Worm (Caenorhabditis elegans) whole organism, L4 larva: ENCODE data around the gene act-1.

Experiments
- F49E8.2 ChIP-seq: sonication (generic microtip); optimal IDR thresholded peaks from 2 replicates; lab custom pipeline; 2016; ENCODE audit warnings: missing compliant biosample characterization, mild to moderate bottlenecking, missing genetic modification characterization, borderline replicate concordance
- T20F7.1 ChIP-seq: fragments of 200-800 bp; sonication (Bioruptor generic); optimal IDR thresholded peaks from 2 replicates; lab custom pipeline; 2018; ENCODE audit warnings: mild to moderate bottlenecking, missing genetic modification characterization, missing compliant biosample characterization
- T26A8.4 ChIP-seq: fragments of 200-800 bp; sonication (Bioruptor generic); IDR thresholded peaks from 2 replicates; pipeline ENCODE4 v1.3.6; 2022; ENCODE audit warnings: missing genetic modification characterization, missing compliant biosample characterization
- Y105C5A.15 ChIP-seq: fragments of 200-800 bp; sonication (Bioruptor generic); IDR thresholded peaks from 2 replicates; pipeline ENCODE4 v1.3.6; 2022; ENCODE audit warnings: missing genetic modification characterization, missing compliant biosample characterization
- ZK337.2 ChIP-seq: fragments of 200-800 bp; sonication (Bioruptor generic); IDR thresholded peaks from 2 replicates; pipeline ENCODE4 v1.3.6; 2022; ENCODE audit warnings: missing genetic modification reagents, missing genetic modification characterization, missing compliant biosample characterization
- aha-1 ChIP-seq: fragments of 150-350 bp; peaks from one replicate; lab custom pipeline; 2014; ENCODE audit warnings: missing biosample characterization, missing genetic modification characterization
- ceh-44 ChIP-seq: fragments of 200-800 bp; sonication (Bioruptor generic); IDR thresholded peaks from 2 replicates; pipeline ENCODE4 v1.3.6; 2022; ENCODE audit warnings: missing genetic modification reagents, missing genetic modification characterization, missing compliant biosample characterization
- ctbp-1 ChIP-seq: fragments of 200-800 bp; sonication (Bioruptor generic); IDR thresholded peaks from 2 replicates; pipeline ENCODE4 v1.3.6; 2022; ENCODE audit warnings: missing genetic modification reagents, missing genetic modification characterization, missing compliant biosample characterization
- daf-16 ChIP-seq, 3 experiments: sonication (generic microtip); optimal IDR thresholded peaks; 2 replicates each; lab custom pipeline; 2016 to 2017; ENCODE audit warnings: missing genetic modification characterization in 3 of 3, missing genetic modification reagents in 3 of 3, mild to moderate bottlenecking in 2 of 3, missing compliant biosample characterization in 2 of 3, missing biosample characterization in 1 of 3, moderate library complexity in 1 of 3
- daf-8 ChIP-seq: fragments of 200-800 bp; sonication (Bioruptor generic); IDR thresholded peaks from 2 replicates; pipeline ENCODE4 v1.3.6; 2022; ENCODE audit warnings: missing genetic modification characterization, missing compliant biosample characterization
- dmd-6 ChIP-seq: fragments of 200-800 bp; sonication (Bioruptor generic); IDR thresholded peaks from 2 replicates; pipeline ENCODE4 v1.3.6; 2022; ENCODE audit warnings: missing genetic modification reagents, missing genetic modification characterization, missing compliant biosample characterization
- dpl-1 ChIP-seq: fragments of 150-350 bp; optimal IDR thresholded peaks from 2 replicates; lab custom pipeline; 2014; ENCODE audit warnings: missing biosample characterization, missing genetic modification reagents, missing genetic modification characterization
- duxl-1 ChIP-seq: sonication (generic microtip); optimal IDR thresholded peaks from 2 replicates; lab custom pipeline; 2016; ENCODE audit warnings: mild to moderate bottlenecking, missing genetic modification characterization, moderate library complexity, missing compliant biosample characterization; ENCODE audit not compliant: poor library complexity
- dve-1 ChIP-seq: sonication (generic microtip); optimal IDR thresholded peaks from 2 replicates; lab custom pipeline; 2017; ENCODE audit warnings: antibody characterized with exemption, mild to moderate bottlenecking, missing genetic modification characterization, missing compliant biosample characterization; ENCODE audit not compliant: insufficient read depth
- egl-27 ChIP-seq: sonication (generic microtip); optimal IDR thresholded peaks from 3 replicates; lab custom pipeline; 2017; ENCODE audit warnings: missing biosample characterization, missing genetic modification reagents, missing genetic modification characterization
- fkh-10 ChIP-seq: fragments of 150-350 bp; optimal IDR thresholded peaks from 2 replicates; lab custom pipeline; 2014; ENCODE audit warnings: missing biosample characterization, missing genetic modification reagents, missing genetic modification characterization
- fos-1 ChIP-seq: fragments of 150-350 bp; optimal IDR thresholded peaks from 2 replicates; lab custom pipeline; 2014; ENCODE audit warnings: missing biosample characterization, missing genetic modification characterization
- gei-8 ChIP-seq: fragments of 200-800 bp; sonication (Bioruptor generic); optimal IDR thresholded peaks from 2 replicates; lab custom pipeline; 2018; ENCODE audit warnings: mild to moderate bottlenecking, missing genetic modification characterization, missing compliant biosample characterization
- hif-1 ChIP-seq, 2 experiments: sonication (generic microtip); optimal IDR thresholded peaks; 2 replicates each; lab custom pipeline; 2016 to 2017; ENCODE audit warnings: missing compliant biosample characterization in 2 of 2, missing genetic modification characterization in 2 of 2, missing genetic modification reagents in 2 of 2, missing genotype in 2 of 2, mild to moderate bottlenecking in 1 of 2
- hlh-11 ChIP-seq: fragments of 200-800 bp; sonication (Bioruptor generic); optimal IDR thresholded peaks from 2 replicates; lab custom pipeline; 2018; ENCODE audit warnings: mild to moderate bottlenecking, missing genetic modification characterization, missing compliant biosample characterization
- hlh-30 ChIP-seq: sonication (generic microtip); optimal IDR thresholded peaks from 2 replicates; lab custom pipeline; 2017; ENCODE audit warnings: antibody characterized with exemption, mild to moderate bottlenecking, missing genetic modification characterization, missing compliant biosample characterization; ENCODE audit not compliant: insufficient read depth
- lin-1 ChIP-seq: fragments of 200-800 bp; sonication (Bioruptor generic); IDR thresholded peaks from 2 replicates; pipeline ENCODE4 v1.3.6; 2022; ENCODE audit warnings: missing genetic modification reagents, missing genetic modification characterization, missing compliant biosample characterization
- lin-38 ChIP-seq: fragments of 200-800 bp; sonication (Bioruptor generic); IDR thresholded peaks from 2 replicates; pipeline ENCODE4 v1.3.6; 2022; ENCODE audit warnings: missing genetic modification reagents, missing genetic modification characterization, missing compliant biosample characterization
- lsy-2 ChIP-seq, 2 experiments: fragments of 150-350 bp in 1 of 2; sonication (generic microtip) in 1 of 2; optimal IDR thresholded peaks; 2 replicates each; lab custom pipeline; 2014 to 2017; ENCODE audit warnings: missing biosample characterization in 2 of 2, missing genetic modification characterization in 2 of 2
- madf-5 ChIP-seq, 2 experiments: fragments of 200-800 bp; sonication (Bioruptor generic); IDR thresholded peaks; 2 replicates each; pipeline ENCODE4 v1.3.6; 2022; ENCODE audit warnings: missing compliant biosample characterization in 2 of 2, missing genetic modification characterization in 2 of 2
- mdl-1 ChIP-seq, 2 experiments: fragments of 150-350 bp in 1 of 2; sonication (generic microtip) in 1 of 2; optimal IDR thresholded peaks; 2 replicates each; lab custom pipeline; 2014 to 2017; ENCODE audit warnings: missing biosample characterization in 2 of 2, missing genetic modification characterization in 2 of 2
- mep-1 ChIP-seq: fragments of 150-350 bp; sonication (generic microtip); optimal IDR thresholded peaks from 3 replicates; lab custom pipeline; 2014; ENCODE audit warnings: missing biosample characterization, missing genetic modification characterization
- mes-2 ChIP-seq: sonication (generic microtip); optimal IDR thresholded peaks from 2 replicates; lab custom pipeline; 2016; ENCODE audit warnings: missing genotype, mild to moderate bottlenecking, missing genetic modification characterization, missing compliant biosample characterization; ENCODE audit not compliant: poor library complexity, severe bottlenecking
- nhr-237 ChIP-seq: sonication (generic microtip); optimal IDR thresholded peaks from 2 replicates; lab custom pipeline; 2017; ENCODE audit warnings: missing biosample characterization, missing genetic modification characterization
- nhr-25 ChIP-seq: sonication (generic microtip); optimal IDR thresholded peaks from 2 replicates; lab custom pipeline; 2017; ENCODE audit warnings: missing genetic modification characterization, mild to moderate bottlenecking, missing compliant biosample characterization, antibody characterized with exemption, moderate library complexity, borderline replicate concordance; ENCODE audit not compliant: insufficient read depth
- nhr-28 ChIP-seq: fragments of 150-350 bp; optimal IDR thresholded peaks from 2 replicates; lab custom pipeline; 2014; ENCODE audit warnings: missing biosample characterization, missing genetic modification characterization
- nhr-42 ChIP-seq: fragments of 200-800 bp; sonication (Bioruptor generic); IDR thresholded peaks from 2 replicates; pipeline ENCODE4 v1.3.6; 2022; ENCODE audit warnings: missing genetic modification characterization, missing compliant biosample characterization
- nhr-48 ChIP-seq: sonication (generic microtip); optimal IDR thresholded peaks from 2 replicates; lab custom pipeline; 2016; ENCODE audit warnings: mild to moderate bottlenecking, missing genetic modification characterization, missing compliant biosample characterization
- nhr-6 ChIP-seq: fragments of 150-350 bp; optimal IDR thresholded peaks from 2 replicates; lab custom pipeline; 2014; ENCODE audit warnings: missing biosample characterization, missing genetic modification characterization
- pha-4 ChIP-seq, 2 experiments: fragments of 150-350 bp in 1 of 2; fragments of 200-800 bp in 1 of 2; sonication (Bioruptor generic) in 1 of 2; IDR thresholded peaks in 1 of 2; optimal IDR thresholded peaks in 1 of 2; 2 replicates each; pipeline versions ENCODE4 v1.3.6 to Lab custom; 2014 to 2022; ENCODE audit warnings: missing genetic modification characterization in 2 of 2, missing genetic modification reagents in 2 of 2, missing biosample characterization in 1 of 2, missing compliant biosample characterization in 1 of 2
- pqm-1 ChIP-seq: sonication (generic microtip); optimal IDR thresholded peaks from 2 replicates; lab custom pipeline; 2017; ENCODE audit warnings: missing biosample characterization, missing genetic modification characterization
- rbr-2 ChIP-seq: sonication (generic microtip); optimal IDR thresholded peaks from 2 replicates; lab custom pipeline; 2016; ENCODE audit warnings: missing genotype, missing genetic modification characterization, missing compliant biosample characterization
- sdz-12 ChIP-seq: fragments of 200-800 bp; sonication (Bioruptor generic); optimal IDR thresholded peaks from 2 replicates; lab custom pipeline; 2018; ENCODE audit warnings: mild to moderate bottlenecking, missing genetic modification characterization, missing compliant biosample characterization
- tag-97 ChIP-seq: fragments of 200-800 bp; sonication (Bioruptor generic); IDR thresholded peaks from 2 replicates; pipeline ENCODE4 v1.3.6; 2022; ENCODE audit warnings: missing genetic modification characterization, missing compliant biosample characterization
- tra-1 ChIP-seq: fragments of 200-800 bp; sonication (Bioruptor generic); IDR thresholded peaks from 2 replicates; pipeline ENCODE4 v1.3.6; 2022; ENCODE audit warnings: missing genetic modification reagents, missing genetic modification characterization, missing compliant biosample characterization
- unc-130 ChIP-seq: sonication (generic microtip); optimal IDR thresholded peaks from 2 replicates; lab custom pipeline; 2016; ENCODE audit warnings: missing genetic modification reagents, missing genetic modification characterization, missing compliant biosample characterization
- unc-39 ChIP-seq: sonication (generic microtip); optimal IDR thresholded peaks from 2 replicates; lab custom pipeline; 2017; ENCODE audit warnings: missing biosample characterization, missing genetic modification characterization
- zfp-2 ChIP-seq: sonication (generic microtip); optimal IDR thresholded peaks from 2 replicates; lab custom pipeline; 2016; ENCODE audit warnings: mild to moderate bottlenecking, missing genetic modification characterization, missing compliant biosample characterization
- zfp-3 ChIP-seq: fragments of 200-800 bp; sonication (Bioruptor generic); conservative IDR thresholded peaks from 2 replicates; pipeline ENCODE4 v1.3.6; 2022; ENCODE audit warnings: missing genetic modification reagents, missing genetic modification characterization, missing compliant biosample characterization

Gene act-1

ce11 chrV:11122466-11122865 is 41.6 kb downstream of the act-1 start, which contains the start of gene mboa-2 (continued):
- TF ChIP-seq hif-1 (tag; optimal IDR thresholded peaks at IDR 0.05; lab: Kevin White, UChicago) (no peak), sdz-12 (GFP tag; lab: Kevin White, UChicago) (no peak), pqm-1 (tag; lab: Kevin White, UChicago) (peak; percentile 9), egl-27 (tag; lab: Kevin White, UChicago) (no peak), mep-1 (peak; percentile 66), hlh-11 (peak; percentile 60), rbr-2 (tag; lab: Kevin White, UChicago) (peak; percentile 20), nhr-28 (tag; lab: Kevin White, UChicago) (peak; percentile 50), gei-8 (peak; percentile 14), lin-1 (0 out of 2 replicates have a peak, but pooled peaks have one; percentile 9), dmd-6 (GFP tag; lab: Robert Waterston, UW) (peak; percentile 52), daf-16 (GFP tag; optimal IDR thresholded peaks at IDR 0.05; lab: Kevin White, UChicago) (peak in 1 of 2 experiments; percentile 79), daf-16 (tag; optimal IDR thresholded peaks at IDR 0.05; lab: Kevin White, UChicago) (peak; percentile 76), lsy-2 (tag; optimal IDR thresholded peaks at IDR 0.05; lab: Kevin White, UChicago) (peak in 1 of 2 experiments; percentile 63)

ce11 chrV:11123817-11124337 is 43.0 kb downstream of the act-1 start, which contains the start of the genes atp-5 and lmtr-3:
Gene atp-5, minus strand, starts transcription at chrV:11123867.
Gene lmtr-3, plus strand, starts transcription at chrV:11124186.
- peak; percentile 16 for TF ChIP-seq aha-1
- TF ChIP-seq nhr-42 (GFP tag; lab: Robert Waterston, UW): peak; percentile 62; the same call in 1 of the 2 replicates
- TF ChIP-seq fos-1 (tag; lab: Kevin White, UChicago): no peak
- peak; percentile 32; the same call in 1 of the 2 replicates for TF ChIP-seq T26A8.4 (GFP tag; lab: Robert Waterston, UW)
- TF ChIP-seq duxl-1 (tag; lab: Kevin White, UChicago): peak; percentile 31
- TF ChIP-seq tra-1 (GFP tag; lab: Robert Waterston, UW): peak; percentile 65; the same call in 1 of the 2 replicates
- peak; percentile 85 for TF ChIP-seq ceh-44 (GFP tag; lab: Robert Waterston, UW)
- TF ChIP-seq dve-1 (tag; lab: Kevin White, UChicago): peak; percentile 68
- TF ChIP-seq nhr-48: peak; percentile 50
- peak; percentile 86; the same call in 1 of the 2 replicates for TF ChIP-seq ZK337.2 (GFP tag; lab: Robert Waterston, UW)
- TF ChIP-seq lsy-2 (tag; optimal IDR thresholded peaks at IDR 0.05; lab: Kevin White, UChicago): peak in 1 of 2 experiments; percentile 67
- TF ChIP-seq fkh-10 (GFP tag; lab: Kevin White, UChicago): no peak
- peak; percentile 20; the same call in 1 of the 2 replicates for TF ChIP-seq ctbp-1 (GFP tag; lab: Robert Waterston, UW)
- TF ChIP-seq T20F7.1 (GFP tag; lab: Kevin White, UChicago): peak; percentile 68
- TF ChIP-seq unc-39 (tag; lab: Kevin White, UChicago): no peak
- TF ChIP-seq mes-2 (tag; lab: Kevin White, UChicago): peak; percentile 99
- peak; percentile 76 for TF ChIP-seq lin-38 (GFP tag; lab: Robert Waterston, UW)
- no peak for TF ChIP-seq nhr-237 (tag; lab: Kevin White, UChicago)
- no peak for TF ChIP-seq Y105C5A.15 (GFP tag; lab: Robert Waterston, UW)
- TF ChIP-seq hif-1 (tag; optimal IDR thresholded peaks at IDR 0.05; lab: Kevin White, UChicago): peak in 1 of 2 experiments; percentile 91
- TF ChIP-seq mep-1: peak; percentile 81
- TF ChIP-seq dpl-1: peak; percentile 70
- peak; percentile 85 for TF ChIP-seq dmd-6 (GFP tag; lab: Robert Waterston, UW)
- no peak for TF ChIP-seq zfp-2 (tag; lab: Kevin White, UChicago)
- 0 out of 2 replicates have a peak, but pooled peaks have one; percentile 23 for TF ChIP-seq tag-97 (GFP tag; lab: Robert Waterston, UW)
- TF ChIP-seq madf-5 (GFP tag; IDR thresholded peaks at IDR 0.05; lab: Robert Waterston, UW): peak in 1 of 2 experiments; percentile 64; a peak in 1 of 4 replicates
- peak; percentile 52 for TF ChIP-seq nhr-25 (tag; lab: Kevin White, UChicago)
- TF ChIP-seq hlh-11: peak; percentile 79
- 0 out of 2 replicates have a peak, but pooled peaks have one; percentile 14 for TF ChIP-seq pha-4 (GFP tag; IDR thresholded peaks at IDR 0.05; lab: Robert Waterston, UW)
- TF ChIP-seq pha-4 (tag; optimal IDR thresholded peaks at IDR 0.05; lab: Kevin White, UChicago): no peak
- TF ChIP-seq mdl-1 (tag; optimal IDR thresholded peaks at IDR 0.05; lab: Kevin White, UChicago): peak in 1 of 2 experiments; percentile 48
- peak; percentile 96 for TF ChIP-seq unc-130 (GFP tag; lab: Kevin White, UChicago)
- TF ChIP-seq zfp-3: 0 out of 2 replicates have a peak, but pooled peaks have one; percentile 12
- TF ChIP-seq nhr-6 (tag; lab: Kevin White, UChicago): peak; percentile 68
- peak; percentile 9 for TF ChIP-seq F49E8.2 (tag; lab: Kevin White, UChicago)
- no peak for TF ChIP-seq daf-16 (GFP tag; optimal IDR thresholded peaks at IDR 0.05; lab: Kevin White, UChicago)
- peak; percentile 47 for TF ChIP-seq daf-16 (tag; optimal IDR thresholded peaks at IDR 0.05; lab: Kevin White, UChicago)
- TF ChIP-seq hlh-30: peak; percentile 93
- no peak for TF ChIP-seq daf-8 (GFP tag; lab: Robert Waterston, UW)
